Fruit fly (Drosophila melanogaster): ENCODE data around the gene Zw10.
A peak's percentile ranks its signal among the peaks of the same experiment; 100 is the strongest.

Zw10 gene

DNA sequence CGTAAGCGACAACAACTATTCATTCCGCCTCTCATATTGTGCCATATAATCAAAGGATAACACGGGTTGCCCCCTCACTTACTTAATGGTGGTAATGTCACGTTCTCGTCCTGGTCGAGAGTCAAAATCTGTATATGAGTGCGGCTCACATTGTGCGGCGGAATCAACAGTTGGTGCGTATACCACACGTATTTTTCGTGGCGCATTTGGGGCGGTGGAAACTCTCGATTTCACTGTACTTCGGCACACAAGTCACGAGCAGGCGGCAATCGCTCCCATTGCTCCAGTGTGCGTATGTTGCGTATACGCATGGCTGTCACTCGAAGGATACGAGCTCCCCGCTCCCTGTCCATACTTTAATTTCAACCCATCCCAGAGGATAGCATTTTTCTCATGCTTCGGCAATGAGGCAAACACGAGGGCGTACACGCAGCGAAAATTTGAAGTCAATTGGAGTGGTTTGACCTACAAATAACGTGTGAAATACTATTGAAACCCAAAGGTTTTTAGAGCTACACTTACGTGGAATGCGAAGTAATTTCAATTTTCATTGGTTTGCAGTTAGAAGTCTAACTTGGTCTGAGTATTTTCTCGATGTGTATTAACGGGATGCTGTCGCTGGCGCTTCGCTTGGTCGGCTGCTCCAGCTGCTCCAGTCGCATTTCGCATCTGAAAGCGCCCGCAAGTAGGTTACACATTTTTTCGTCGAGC, 22.0 kb upstream of the Zw10 start (continued):
- TF ChIP-seq CG17802 (tag; optimal IDR thresholded peaks at IDR 0.05), result no peak
- no peak for TF ChIP-seq nom (GFP tag; optimal IDR thresholded peaks at IDR 0.05)
- peak; percentile 71 for TF ChIP-seq Xrp1 (GFP tag; IDR thresholded peaks at IDR 0.05)
- TF ChIP-seq Abd-B (GFP tag; optimal IDR thresholded peaks at IDR 0.05), result peak; percentile 50
- no peak for TF ChIP-seq CG15479 (GFP tag; optimal IDR thresholded peaks at IDR 0.05)
- no peak for TF ChIP-seq Tbp (GFP tag; optimal IDR thresholded peaks at IDR 0.05)
- peak; percentile 72; the same call in 2 of the 3 replicates for TF ChIP-seq Mrtf (GFP tag; IDR thresholded peaks at IDR 0.05)
- peak; percentile 65; the same call in 1 of the 3 replicates for TF ChIP-seq ase (GFP tag; IDR thresholded peaks at IDR 0.05)
- peak; percentile 38 for TF ChIP-seq CG31388 (GFP tag; optimal IDR thresholded peaks at IDR 0.05)
- TF ChIP-seq Ssrp (tag; optimal IDR thresholded peaks at IDR 0.05), result peak; percentile 34
- TF ChIP-seq CG10274 (GFP tag; optimal IDR thresholded peaks at IDR 0.05), result peak; percentile 23
- peak; percentile 66 for TF ChIP-seq Poxn (GFP tag; IDR thresholded peaks at IDR 0.05)
- TF ChIP-seq cato (GFP tag; optimal IDR thresholded peaks at IDR 0.05; ENCODE audit: borderline replicate concordance), result peak; percentile 14
- no peak for TF ChIP-seq dati (GFP tag; IDR thresholded peaks at IDR 0.05)
- no peak for TF ChIP-seq Sox100B (GFP tag; optimal IDR thresholded peaks at IDR 0.05)
- TF ChIP-seq HmgZ (tag; optimal IDR thresholded peaks at IDR 0.05), result peak; percentile 51
- peak; percentile 4 for TF ChIP-seq CG7987 (GFP tag; optimal IDR thresholded peaks at IDR 0.05)
- peak; percentile 43; the same call in 1 of the 2 replicates for TF ChIP-seq Doc2 (GFP tag; IDR thresholded peaks at IDR 0.05)
- peak; percentile 66 for TF ChIP-seq CG5953 (GFP tag; IDR thresholded peaks at IDR 0.05)
- TF ChIP-seq PHDP (tag; optimal IDR thresholded peaks at IDR 0.05), result peak; percentile 70
- TF ChIP-seq abd-A (tag; optimal IDR thresholded peaks at IDR 0.05), result peak; percentile 33
- no peak for TF ChIP-seq CG13287 (GFP tag; IDR thresholded peaks at IDR 0.05; ENCODE audit: partially characterized antibody)
- TF ChIP-seq shn (GFP tag; optimal IDR thresholded peaks at IDR 0.05), result peak; percentile 71
- peak; percentile 67 for TF ChIP-seq CG31441 (GFP tag; IDR thresholded peaks at IDR 0.05)
- no peak for TF ChIP-seq usp (GFP tag; optimal IDR thresholded peaks at IDR 0.05)
- no peak for TF ChIP-seq fd64A (GFP tag; optimal IDR thresholded peaks at IDR 0.05)
- peak; percentile 38 for TF ChIP-seq btn (GFP tag; optimal IDR thresholded peaks at IDR 0.05)
- TF ChIP-seq CG9215 (GFP tag; IDR thresholded peaks at IDR 0.05), result peak; percentile 69
- peak; percentile 72 for TF ChIP-seq Oli (tag; optimal IDR thresholded peaks at IDR 0.05)
- peak; percentile 74 for TF ChIP-seq CG17359 (tag; optimal IDR thresholded peaks at IDR 0.05)
- no peak for TF ChIP-seq yki (optimal IDR thresholded peaks at IDR 0.05)
- TF ChIP-seq nmo (GFP tag; optimal IDR thresholded peaks at IDR 0.05), result peak; percentile 48
- TF ChIP-seq Fer2 (tag; optimal IDR thresholded peaks at IDR 0.05), result peak; percentile 55
- TF ChIP-seq ewg (GFP tag; optimal IDR thresholded peaks at IDR 0.05), result peak; percentile 59
- no peak for TF ChIP-seq chinmo (GFP tag; IDR thresholded peaks at IDR 0.05; ENCODE audit: partially characterized antibody)
- peak; percentile 3 for TF ChIP-seq CG5180 (GFP tag; optimal IDR thresholded peaks at IDR 0.05)
- TF ChIP-seq B-H1 (GFP tag; IDR thresholded peaks at IDR 0.05), result peak; percentile 59; the same call in 2 of the 3 replicates
- TF ChIP-seq CG16813 (GFP tag; IDR thresholded peaks at IDR 0.05; ENCODE audit: partially characterized antibody), result no peak
- no peak for TF ChIP-seq nerfin-1 (tag; optimal IDR thresholded peaks at IDR 0.05)
- TF ChIP-seq Hr51 (GFP tag; optimal IDR thresholded peaks at IDR 0.05), result peak; percentile 40 to 74
- peak; percentile 63 for TF ChIP-seq CG16863 (GFP tag; optimal IDR thresholded peaks at IDR 0.05)
- TF ChIP-seq phol (tag; optimal IDR thresholded peaks at IDR 0.05), result peak; percentile 59
- peak; percentile 60 for TF ChIP-seq CG13894 (tag; optimal IDR thresholded peaks at IDR 0.05)
- peak; percentile 54 for TF ChIP-seq CG2712 (tag; optimal IDR thresholded peaks at IDR 0.05)
- TF ChIP-seq pum (GFP tag; optimal IDR thresholded peaks at IDR 0.05), result peak; percentile 69
- TF ChIP-seq HLH4C (GFP tag; IDR thresholded peaks at IDR 0.05; ENCODE audit: partially characterized antibody), result no peak
- TF ChIP-seq CG6854 (GFP tag; optimal IDR thresholded peaks at IDR 0.05), result peak; percentile 78
- no peak for TF ChIP-seq twi (tag; optimal IDR thresholded peaks at IDR 0.05)
